Worm (Caenorhabditis elegans) whole organism, young adult: ENCODE data around the gene ZK177.1.

Experiments
- B0035.1 ChIP-seq: sonication (generic microtip); optimal IDR thresholded peaks from 2 replicates; lab custom pipeline; 2016; ENCODE audit warnings: missing genetic modification characterization, mild to moderate bottlenecking, missing compliant biosample characterization, missing genotype, missing genetic modification reagents
- D2030.7 ChIP-seq: fragments of 200-800 bp; sonication (Bioruptor generic); IDR thresholded peaks from 2 replicates; pipeline ENCODE4 v1.3.6; 2022; ENCODE audit warnings: missing genetic modification reagents, missing genetic modification characterization, missing compliant biosample characterization
- F22D6.2 ChIP-seq: sonication (generic microtip); optimal IDR thresholded peaks from 2 replicates; lab custom pipeline; 2016; ENCODE audit warnings: mild to moderate bottlenecking, missing genetic modification characterization, missing compliant biosample characterization
- F33H1.4 ChIP-seq: fragments of 200-800 bp; sonication (Bioruptor generic); IDR thresholded peaks from 2 replicates; pipeline ENCODE4 v1.3.6; 2022; ENCODE audit warnings: missing genetic modification reagents, missing genetic modification characterization, missing compliant biosample characterization
- F37B4.10 ChIP-seq: fragments of 200-800 bp; sonication (Bioruptor generic); IDR thresholded peaks from 2 replicates; pipeline ENCODE4 v1.3.6; 2022; ENCODE audit warnings: missing genetic modification characterization, missing compliant biosample characterization
- F55B11.4 ChIP-seq: sonication (generic microtip); optimal IDR thresholded peaks from 2 replicates; lab custom pipeline; 2016; ENCODE audit warnings: missing compliant biosample characterization, missing genetic modification characterization, borderline replicate concordance; ENCODE audit not compliant: insufficient read depth
- F57A8.1 ChIP-seq: fragments of 200-800 bp; sonication (Bioruptor generic); optimal IDR thresholded peaks from 2 replicates; lab custom pipeline; 2018; ENCODE audit warnings: mild to moderate bottlenecking, missing genetic modification characterization, moderate library complexity, missing compliant biosample characterization
- K11D2.4 ChIP-seq: fragments of 200-800 bp; sonication (Bioruptor generic); IDR thresholded peaks from 2 replicates; pipeline ENCODE4 v1.3.6; 2022; ENCODE audit warnings: missing genetic modification reagents, missing genetic modification characterization, missing compliant biosample characterization
- K12H6.12 ChIP-seq: fragments of 200-800 bp; sonication (Bioruptor generic); optimal IDR thresholded peaks from 2 replicates; lab custom pipeline; 2018; ENCODE audit warnings: mild to moderate bottlenecking, missing genetic modification characterization, missing compliant biosample characterization
- T26A5.8 ChIP-seq: sonication (generic microtip); optimal IDR thresholded peaks from 2 replicates; lab custom pipeline; 2016; ENCODE audit warnings: missing genetic modification characterization, missing compliant biosample characterization
- Y53G8AR.9 ChIP-seq: fragments of 200-800 bp; sonication (Bioruptor generic); conservative IDR thresholded peaks from 2 replicates; pipeline ENCODE4 v1.3.6; 2022; ENCODE audit warnings: missing genetic modification reagents, missing genetic modification characterization, missing compliant biosample characterization
- Y67H2A.10 ChIP-seq: fragments of 200-800 bp; sonication (Bioruptor generic); conservative IDR thresholded peaks from 2 replicates; pipeline ENCODE4 v1.3.6; 2022; ENCODE audit warnings: missing genetic modification reagents, missing genetic modification characterization, missing compliant biosample characterization
- Y79H2A.3 ChIP-seq: fragments of 200-800 bp; sonication (Bioruptor generic); conservative IDR thresholded peaks from 2 replicates; pipeline ENCODE4 v1.3.6; 2022; ENCODE audit warnings: missing genetic modification reagents, missing genetic modification characterization, missing compliant biosample characterization
- Y95B8A.8 ChIP-seq: fragments of 200-800 bp; sonication (Bioruptor generic); IDR thresholded peaks from 2 replicates; pipeline ENCODE4 v1.3.6; 2022; ENCODE audit warnings: missing genetic modification reagents, missing genetic modification characterization, missing compliant biosample characterization
- akir-1 ChIP-seq: fragments of 200-800 bp; sonication (Bioruptor generic); optimal IDR thresholded peaks from 2 replicates; lab custom pipeline; 2018; ENCODE audit warnings: mild to moderate bottlenecking, missing genetic modification characterization, moderate library complexity, missing compliant biosample characterization
- athp-1 ChIP-seq: sonication (generic microtip); optimal IDR thresholded peaks from 2 replicates; lab custom pipeline; 2017; ENCODE audit warnings: mild to moderate bottlenecking, missing genetic modification characterization, missing compliant biosample characterization
- attf-5 ChIP-seq: fragments of 200-800 bp; sonication (Bioruptor generic); optimal IDR thresholded peaks from 2 replicates; lab custom pipeline; 2018; ENCODE audit warnings: mild to moderate bottlenecking, missing genetic modification characterization, missing compliant biosample characterization
- cebp-1 ChIP-seq, 2 experiments: fragments of 200-800 bp in 1 of 2; sonication (Bioruptor generic) in 1 of 2; sonication (generic microtip) in 1 of 2; IDR thresholded peaks in 1 of 2; optimal IDR thresholded peaks in 1 of 2; 2 replicates each; pipeline versions ENCODE4 v1.3.6 to Lab custom; 2017 to 2022; ENCODE audit warnings: missing compliant biosample characterization in 2 of 2, missing genetic modification characterization in 2 of 2, mild to moderate bottlenecking in 1 of 2, missing genetic modification reagents in 1 of 2, moderate library complexity in 1 of 2
- cebp-2 ChIP-seq: fragments of 200-800 bp; sonication (Bioruptor generic); IDR thresholded peaks from 2 replicates; pipeline ENCODE4 v1.3.6; 2022; ENCODE audit warnings: missing genetic modification characterization, missing compliant biosample characterization
- egl-44 ChIP-seq: fragments of 200-800 bp; sonication (Bioruptor generic); IDR thresholded peaks from 2 replicates; pipeline ENCODE4 v1.3.6; 2022; ENCODE audit warnings: missing genetic modification reagents, missing genetic modification characterization, missing compliant biosample characterization
- egrh-3 ChIP-seq: fragments of 200-800 bp; sonication (Bioruptor generic); IDR thresholded peaks from 2 replicates; pipeline ENCODE4 v1.3.6; 2022; ENCODE audit warnings: missing genetic modification reagents, missing genetic modification characterization, missing compliant biosample characterization
- fkh-3 ChIP-seq: sonication (generic microtip); optimal IDR thresholded peaks from 2 replicates; lab custom pipeline; 2016; ENCODE audit warnings: mild to moderate bottlenecking, missing genetic modification characterization, missing compliant biosample characterization
- gei-17 ChIP-seq: fragments of 200-800 bp; sonication (Bioruptor generic); optimal IDR thresholded peaks from 2 replicates; lab custom pipeline; 2018; ENCODE audit warnings: mild to moderate bottlenecking, missing genetic modification characterization, missing compliant biosample characterization
- hlh-26 ChIP-seq: fragments of 200-800 bp; sonication (Bioruptor generic); conservative IDR thresholded peaks from 2 replicates; pipeline ENCODE4 v1.3.6; 2022; ENCODE audit warnings: missing genetic modification reagents, missing genetic modification characterization, missing compliant biosample characterization
- hmg-1.2 ChIP-seq: fragments of 200-800 bp; sonication (Bioruptor generic); IDR thresholded peaks from 2 replicates; pipeline ENCODE4 v1.3.6; 2022; ENCODE audit warnings: missing genetic modification reagents, missing genetic modification characterization, missing compliant biosample characterization
- hmg-20 ChIP-seq: fragments of 200-800 bp; sonication (Bioruptor generic); IDR thresholded peaks from 2 replicates; pipeline ENCODE4 v1.3.6; 2022; ENCODE audit warnings: missing genetic modification reagents, missing genetic modification characterization, missing compliant biosample characterization
- lag-1 ChIP-seq: fragments of 200-800 bp; sonication (Bioruptor generic); IDR thresholded peaks from 2 replicates; pipeline ENCODE4 v1.3.6; 2022; ENCODE audit warnings: missing genetic modification reagents, missing genetic modification characterization, missing compliant biosample characterization
- let-526 ChIP-seq: fragments of 200-800 bp; sonication (Bioruptor generic); IDR thresholded peaks from 2 replicates; pipeline ENCODE4 v1.3.6; 2022; ENCODE audit warnings: missing genetic modification reagents, missing genetic modification characterization, missing compliant biosample characterization
- lin-40 ChIP-seq: sonication (generic microtip); optimal IDR thresholded peaks from 2 replicates; lab custom pipeline; 2016; ENCODE audit warnings: missing genetic modification characterization, mild to moderate bottlenecking, missing compliant biosample characterization, missing genotype, missing genetic modification reagents
- lin-54 ChIP-seq: fragments of 200-800 bp; sonication (Bioruptor generic); optimal IDR thresholded peaks from 2 replicates; lab custom pipeline; 2018; ENCODE audit warnings: mild to moderate bottlenecking, missing genetic modification characterization, missing compliant biosample characterization
- mxl-1 ChIP-seq: sonication (generic microtip); optimal IDR thresholded peaks from 2 replicates; lab custom pipeline; 2016; ENCODE audit warnings: missing genetic modification characterization, missing compliant biosample characterization
- nfya-2 ChIP-seq: fragments of 200-800 bp; sonication (Bioruptor generic); IDR thresholded peaks from 2 replicates; pipeline ENCODE4 v1.3.6; 2022; ENCODE audit warnings: missing genetic modification reagents, missing genetic modification characterization, missing compliant biosample characterization
- nhr-120 ChIP-seq: fragments of 200-800 bp; sonication (Bioruptor generic); IDR thresholded peaks from 2 replicates; pipeline ENCODE4 v1.3.6; 2022; ENCODE audit warnings: missing genetic modification characterization, missing compliant biosample characterization
- nhr-179 ChIP-seq: sonication (generic microtip); optimal IDR thresholded peaks from 2 replicates; lab custom pipeline; 2016; ENCODE audit warnings: mild to moderate bottlenecking, missing genetic modification characterization, missing compliant biosample characterization
- pha-4 ChIP-seq: fragments of 150-350 bp; sonication (generic microtip); optimal IDR thresholded peaks from 2 replicates; lab custom pipeline; 2014; ENCODE audit warnings: missing biosample characterization, missing genetic modification reagents, missing genetic modification characterization
- rcor-1 ChIP-seq: fragments of 200-800 bp; sonication (Bioruptor generic); IDR thresholded peaks from 2 replicates; pipeline ENCODE4 v1.3.6; 2022; ENCODE audit warnings: missing genetic modification reagents, missing genetic modification characterization, missing compliant biosample characterization
- rpc-1 ChIP-seq, 2 experiments: fragments of 150-350 bp in 1 of 2; sonication (generic microtip) in 1 of 2; optimal IDR thresholded peaks; 2 replicates each; lab custom pipeline; 2014 to 2018; ENCODE audit warnings: missing biosample characterization in 1 of 2, missing genetic modification characterization in 1 of 2, missing genetic modification reagents in 1 of 2, missing genotype in 1 of 2
- sdz-38 ChIP-seq: sonication (generic microtip); optimal IDR thresholded peaks from 2 replicates; lab custom pipeline; 2016; ENCODE audit warnings: missing genotype, missing genetic modification characterization, missing compliant biosample characterization
- snpc-1.3 ChIP-seq: sonication (generic microtip); optimal IDR thresholded peaks from 2 replicates; lab custom pipeline; 2017; ENCODE audit warnings: missing genetic modification characterization, mild to moderate bottlenecking, missing compliant biosample characterization, antibody characterized with exemption, moderate library complexity, missing genotype, missing genetic modification reagents; ENCODE audit not compliant: insufficient read depth
- snpc-3.4 ChIP-seq: sonication (generic microtip); optimal IDR thresholded peaks from 2 replicates; lab custom pipeline; 2017; ENCODE audit warnings: missing genetic modification characterization, mild to moderate bottlenecking, missing compliant biosample characterization, antibody characterized with exemption, moderate library complexity, missing genotype, missing genetic modification reagents
- tlf-1 ChIP-seq: fragments of 200-800 bp; sonication (Bioruptor generic); optimal IDR thresholded peaks from 2 replicates; lab custom pipeline; 2018; ENCODE audit warnings: mild to moderate bottlenecking, missing genetic modification characterization, missing compliant biosample characterization
- unc-130 ChIP-seq: sonication (generic microtip); optimal IDR thresholded peaks from 2 replicates; lab custom pipeline; 2016; ENCODE audit warnings: missing genetic modification reagents, missing genetic modification characterization, missing compliant biosample characterization
- zfh-2 ChIP-seq: fragments of 200-800 bp; sonication (Bioruptor generic); conservative IDR thresholded peaks from 2 replicates; pipeline ENCODE4 v1.3.6; 2022; ENCODE audit warnings: missing genetic modification reagents, missing genetic modification characterization, missing compliant biosample characterization
- ztf-22 ChIP-seq: fragments of 200-800 bp; sonication (Bioruptor generic); optimal IDR thresholded peaks from 2 replicates; lab custom pipeline; 2018; ENCODE audit warnings: mild to moderate bottlenecking, missing genetic modification characterization, moderate library complexity, missing compliant biosample characterization
- ztf-25 ChIP-seq: fragments of 200-800 bp; sonication (Bioruptor generic); IDR thresholded peaks from 2 replicates; pipeline ENCODE4 v1.3.6; 2022; ENCODE audit warnings: missing genetic modification reagents, missing genetic modification characterization, missing compliant biosample characterization
- ztf-28 ChIP-seq: fragments of 200-800 bp; sonication (Bioruptor generic); IDR thresholded peaks from 2 replicates; pipeline ENCODE4 v1.3.6; 2022; ENCODE audit warnings: missing genetic modification reagents, missing genetic modification characterization, missing compliant biosample characterization
- ztf-6 ChIP-seq: fragments of 200-800 bp; sonication (Bioruptor generic); IDR thresholded peaks from 2 replicates; pipeline ENCODE4 v1.3.6; 2022; ENCODE audit warnings: missing genetic modification reagents, missing genetic modification characterization, missing compliant biosample characterization

Gene ZK177.1

ce11 chrII:5543476-5544144, 15.7 kb downstream of the ZK177.1 start (continued):
- TF ChIP-seq pha-4 (peak; percentile 95), Y95B8A.8 (GFP tag; lab: Robert Waterston, UW) (peak; percentile 95), gei-17 (GFP tag; lab: Kevin White, UChicago) (peak; percentile 91), ztf-28 (GFP tag; lab: Robert Waterston, UW) (peak; percentile 63; the same call in 1 of the 2 replicates), nhr-120 (0 out of 2 replicates have a peak, but pooled peaks have one; percentile 35), Y79H2A.3 (GFP tag; lab: Robert Waterston, UW) (peak; percentile 68; the same call in 1 of the 2 replicates), tlf-1 (GFP tag; lab: Kevin White, UChicago) (peak; percentile 94), K11D2.4 (GFP tag; lab: Robert Waterston, UW) (peak; percentile 95), F57A8.1 (GFP tag; lab: Kevin White, UChicago) (peak; percentile 78), K12H6.12 (tag; lab: Kevin White, UChicago) (peak; percentile 98), cebp-1 (GFP tag; IDR thresholded peaks at IDR 0.05; lab: Robert Waterston, UW) (peak; percentile 69), cebp-1 (tag; optimal IDR thresholded peaks at IDR 0.05; lab: Kevin White, UChicago) (peak; percentile 95), rcor-1 (peak; percentile 92), F55B11.4 (tag; lab: Kevin White, UChicago) (no peak), B0035.1 (peak; percentile 94), lin-54 (GFP tag; lab: Kevin White, UChicago) (peak; percentile 93), nfya-2 (GFP tag; lab: Robert Waterston, UW) (0 out of 2 replicates have a peak, but pooled peaks have one; percentile 55), ztf-6 (0 out of 2 replicates have a peak, but pooled peaks have one; percentile 44), egl-44 (GFP tag; lab: Robert Waterston, UW) (peak; percentile 93), ztf-22 (peak; percentile 86), athp-1 (tag; lab: Kevin White, UChicago) (peak; percentile 94), egrh-3 (GFP tag; lab: Robert Waterston, UW) (peak; percentile 59; the same call in 1 of the 2 replicates), akir-1 (GFP tag; lab: Kevin White, UChicago) (peak; percentile 93), zfh-2 (peak; percentile 89), nhr-179 (tag; lab: Kevin White, UChicago) (peak; percentile 54), attf-5 (GFP tag; lab: Kevin White, UChicago) (peak; percentile 87), T26A5.8 (tag; lab: Kevin White, UChicago) (peak; percentile 40), D2030.7 (GFP tag; lab: Robert Waterston, UW) (peak; percentile 78), F22D6.2 (tag; lab: Kevin White, UChicago) (peak; percentile 84), lin-40 (tag; lab: Kevin White, UChicago) (peak; percentile 99), rpc-1 (optimal IDR thresholded peaks at IDR 0.05; lab: Kevin White, UChicago) (peak; percentile 8), rpc-1 (tag; optimal IDR thresholded peaks at IDR 0.05; lab: Kevin White, UChicago) (peak; percentile 5), snpc-1.3 (tag; lab: Kevin White, UChicago) (peak; percentile 77), hlh-26 (no peak), Y53G8AR.9 (GFP tag; lab: Robert Waterston, UW) (peak; percentile 95), unc-130 (GFP tag; lab: Kevin White, UChicago) (peak; percentile 72), F33H1.4 (GFP tag; lab: Robert Waterston, UW) (peak; percentile 64), mxl-1 (tag; lab: Kevin White, UChicago) (peak; percentile 65)

ce11 chrII:5544145-5544515, 16.2 kb downstream of the ZK177.1 start:
- no peak for TF ChIP-seq sdz-38
- TF ChIP-seq let-526 (GFP tag; lab: Robert Waterston, UW), result no peak
- no peak for TF ChIP-seq ztf-25 (GFP tag; lab: Robert Waterston, UW)
- TF ChIP-seq fkh-3 (tag; lab: Kevin White, UChicago), result no peak
- TF ChIP-seq cebp-2 (GFP tag; lab: Robert Waterston, UW), result no peak
- TF ChIP-seq lag-1 (GFP tag; lab: Robert Waterston, UW), result no peak
- TF ChIP-seq F37B4.10 (GFP tag; lab: Robert Waterston, UW), result no peak
- peak; percentile 53 for TF ChIP-seq hmg-1.2 (GFP tag; lab: Robert Waterston, UW)
- peak; percentile 25 for TF ChIP-seq lin-54 (GFP tag; lab: Kevin White, UChicago)
- no peak for TF ChIP-seq Y79H2A.3 (GFP tag; lab: Robert Waterston, UW)
- TF ChIP-seq snpc-3.4 (tag; lab: Kevin White, UChicago), result no peak
- 0 out of 2 replicates have a peak, but pooled peaks have one; percentile 27 for TF ChIP-seq hmg-20
- TF ChIP-seq Y67H2A.10 (GFP tag; lab: Robert Waterston, UW), result no peak; the same call in 1 of the 2 replicates
